Worm (Caenorhabditis elegans): ENCODE data around the gene cyp-13A8.

DNA sequence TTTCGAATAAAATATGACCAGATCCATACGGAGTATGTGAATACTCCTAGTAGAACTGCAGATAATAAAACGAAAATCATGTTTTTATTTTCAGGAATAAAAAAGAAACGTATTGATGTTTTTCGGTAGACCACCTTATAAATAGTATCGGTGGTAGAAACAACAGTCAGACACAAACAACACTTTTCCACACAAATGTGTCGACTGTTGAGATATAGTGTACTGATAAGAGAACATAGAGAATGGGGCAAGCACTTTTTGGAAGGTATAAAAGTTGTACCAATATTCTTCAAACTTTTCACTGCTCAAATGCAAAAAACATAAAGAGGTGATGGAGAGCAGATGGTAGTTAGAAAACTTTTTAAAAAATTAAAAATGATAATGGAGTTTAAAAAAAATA lies 4.7 kb downstream of the cyp-13A8 start, which contains the start of gene cyp-13A6:
- TF ChIP-seq lin-26 (GFP tag; IDR thresholded peaks at IDR 0.05): no peak
- no peak for TF ChIP-seq nfya-1 (tag; optimal IDR thresholded peaks at IDR 0.05; ENCODE audit: borderline replicate concordance, insufficient read depth)
- TF ChIP-seq pha-4 (tag; optimal IDR thresholded peaks at IDR 0.05): no peak
- no peak for TF ChIP-seq lin-35 (GFP tag; optimal IDR thresholded peaks at IDR 0.05)
- TF ChIP-seq snpc-4 (GFP tag; optimal IDR thresholded peaks at IDR 0.05): no peak
- TF ChIP-seq snpc-4 (tag; optimal IDR thresholded peaks at IDR 0.05): no peak
- TF ChIP-seq D2030.7 (GFP tag; IDR thresholded peaks at IDR 0.05): no peak
- TF ChIP-seq ceh-27 (GFP tag; optimal IDR thresholded peaks at IDR 0.05): no peak
- TF ChIP-seq F22D6.2 (tag; optimal IDR thresholded peaks at IDR 0.05): no peak
- TF ChIP-seq atf-7 (tag; optimal IDR thresholded peaks at IDR 0.05): no peak
- TF ChIP-seq him-1 (tag; optimal IDR thresholded peaks at IDR 0.05): no peak
- no peak for TF ChIP-seq unc-62 (GFP tag; optimal IDR thresholded peaks at IDR 0.05)

All from whole organism, young adult.